Worm (Caenorhabditis elegans): ENCODE data around the gene M163.1.
A peak's percentile ranks its signal among the peaks of the same experiment; 100 is the strongest.

The M163.1 gene

ce11 chrX:14478743-14479428 is 24.7 kb downstream of the M163.1 start, which contains the start of gene M163.11 (continued):
- TF ChIP-seq ztf-18 (tag; optimal IDR thresholded peaks at IDR 0.05) (peak; percentile 75), ceh-79 (tag; optimal IDR thresholded peaks at IDR 0.05) (no peak), rpc-1 (optimal IDR thresholded peaks at IDR 0.05) (peak; percentile 85), rpc-1 (tag; optimal IDR thresholded peaks at IDR 0.05) (peak; percentile 92), efl-1 (GFP tag; optimal IDR thresholded peaks at IDR 0.05) (no peak), lin-40 (tag; optimal IDR thresholded peaks at IDR 0.05) (peak; percentile 11), ceh-100 (GFP tag; IDR thresholded peaks at IDR 0.05) (no peak), ztf-25 (GFP tag; IDR thresholded peaks at IDR 0.05) (no peak), hsf-1 (GFP tag; IDR thresholded peaks at IDR 0.05) (no peak), let-607 (tag; optimal IDR thresholded peaks at IDR 0.05) (peak; percentile 30 to 37), die-1 (tag; optimal IDR thresholded peaks at IDR 0.05) (peak; percentile 92), Y95B8A.8 (GFP tag; IDR thresholded peaks at IDR 0.05) (no peak), F22D6.2 (tag; optimal IDR thresholded peaks at IDR 0.05) (no peak), ceh-40 (GFP tag; IDR thresholded peaks at IDR 0.05) (peak; percentile 86), madf-6 (GFP tag; IDR thresholded peaks at IDR 0.05) (peak; percentile 44; the same call in 1 of the 2 replicates), ztf-3 (GFP tag; optimal IDR thresholded peaks at IDR 0.05) (no peak), madf-8 (GFP tag; conservative IDR thresholded peaks at IDR 0.05) (no peak), nfya-1 (tag; optimal IDR thresholded peaks at IDR 0.05; ENCODE audit: borderline replicate concordance, insufficient read depth) (no peak)

DNA sequence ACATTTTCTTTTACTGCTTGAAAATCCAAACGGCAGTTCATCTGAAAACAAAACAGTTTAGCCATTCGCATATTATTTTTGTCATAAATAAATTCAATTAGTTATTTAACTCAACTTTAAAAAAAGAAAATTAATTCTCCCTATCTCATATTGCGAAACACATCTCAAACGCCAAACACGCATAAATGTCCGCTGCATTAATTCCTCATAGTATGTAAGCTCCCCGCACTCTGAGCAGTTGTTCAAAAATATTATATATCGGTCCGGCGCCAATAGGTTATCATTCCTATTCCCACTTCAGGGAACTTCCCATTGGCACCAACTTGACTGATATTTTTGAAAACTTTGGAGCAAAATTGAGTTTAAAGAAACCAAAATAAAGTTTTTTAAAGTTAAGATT is 25.4 kb downstream of the M163.1 start:
- TF ChIP-seq lin-35 (GFP tag; optimal IDR thresholded peaks at IDR 0.05) = peak in 1 of 3 experiments; percentile 19
- peak; percentile 85 for TF ChIP-seq snpc-1.1 (tag; optimal IDR thresholded peaks at IDR 0.05; ENCODE audit: insufficient read depth)
- peak; percentile 10; the same call in 1 of the 2 replicates for TF ChIP-seq hmg-1.2 (GFP tag; IDR thresholded peaks at IDR 0.05)
- peak; percentile 43 for TF ChIP-seq tbp1 (GFP tag; optimal IDR thresholded peaks at IDR 0.05)
- TF ChIP-seq lin-40 (tag; optimal IDR thresholded peaks at IDR 0.05) = peak; percentile 22
- TF ChIP-seq snpc-4 (GFP tag; optimal IDR thresholded peaks at IDR 0.05) = peak; percentile 96
- TF ChIP-seq snpc-4 (tag; optimal IDR thresholded peaks at IDR 0.05) = peak; percentile 92 to 98 (median 97)
- TF ChIP-seq C06A6.2 (GFP tag; conservative IDR thresholded peaks at IDR 0.05) = no peak
- TF ChIP-seq ztf-25 (GFP tag; IDR thresholded peaks at IDR 0.05) = 0 out of 2 replicates have a peak, but pooled peaks have one; percentile 16
- no peak for TF ChIP-seq ztf-6 (GFP tag; IDR thresholded peaks at IDR 0.05)
- TF ChIP-seq snpc-3.4 (tag; optimal IDR thresholded peaks at IDR 0.05) = peak; percentile 60
- TF ChIP-seq cebp-1 (GFP tag; IDR thresholded peaks at IDR 0.05) = peak; percentile 61; the same call in 1 of the 2 replicates
- peak; percentile 93 for TF ChIP-seq cebp-1 (tag; optimal IDR thresholded peaks at IDR 0.05)

DNA sequence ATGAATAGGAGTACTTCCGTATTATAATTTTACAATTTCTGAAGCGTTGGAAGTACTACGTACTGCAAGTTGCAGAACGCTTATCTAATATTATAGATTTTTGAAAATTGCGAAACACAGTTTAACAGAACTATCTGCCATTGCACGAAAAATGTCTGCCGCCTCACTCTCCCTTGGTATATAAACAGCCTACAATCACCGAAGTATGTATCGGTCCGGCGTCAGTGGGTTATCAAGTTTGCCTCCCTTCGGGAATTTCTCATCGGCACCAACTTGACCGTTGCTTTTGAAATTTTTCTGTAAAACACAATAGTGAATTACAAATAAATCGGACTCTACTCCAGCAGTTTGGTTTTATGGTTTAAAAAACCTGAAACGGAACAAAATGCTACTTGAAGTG is 26.3 kb downstream of the M163.1 start:
- TF ChIP-seq madf-3 (GFP tag; IDR thresholded peaks at IDR 0.05) = 0 out of 2 replicates have a peak, but pooled peaks have one; percentile 64
- TF ChIP-seq mcd-1 (GFP tag; IDR thresholded peaks at IDR 0.05) = peak; percentile 15; the same call in 1 of the 2 replicates
- no peak for TF ChIP-seq snpc-3.4 (tag; optimal IDR thresholded peaks at IDR 0.05)
- TF ChIP-seq B0019.2 (GFP tag; conservative IDR thresholded peaks at IDR 0.05) = no peak
- peak; percentile 56; the same call in 1 of the 2 replicates for TF ChIP-seq Y56A3A.18 (GFP tag; IDR thresholded peaks at IDR 0.05)
- peak; percentile 51 for TF ChIP-seq B0261.1 (tag; optimal IDR thresholded peaks at IDR 0.05)
- TF ChIP-seq tbp1 (GFP tag; optimal IDR thresholded peaks at IDR 0.05) = peak; percentile 53
- TF ChIP-seq chd-7 (tag; optimal IDR thresholded peaks at IDR 0.05) = no peak
- no peak for TF ChIP-seq F22D6.2 (tag; optimal IDR thresholded peaks at IDR 0.05)
- TF ChIP-seq Y79H2A.3 (GFP tag; conservative IDR thresholded peaks at IDR 0.05) = no peak
- TF ChIP-seq ZK185.1 (tag; optimal IDR thresholded peaks at IDR 0.05; ENCODE audit: poor library complexity, severe bottlenecking) = peak; percentile 38
- TF ChIP-seq xnd-1 (tag; optimal IDR thresholded peaks at IDR 0.05) = no peak
- TF ChIP-seq attf-6 (GFP tag; IDR thresholded peaks at IDR 0.05) = no peak
- no peak for TF ChIP-seq attf-3 (GFP tag; conservative IDR thresholded peaks at IDR 0.05)
- no peak for TF ChIP-seq hlh-12 (tag; optimal IDR thresholded peaks at IDR 0.05)
- TF ChIP-seq rec-8 (tag; optimal IDR thresholded peaks at IDR 0.05) = no peak
- peak; percentile 56 for TF ChIP-seq snpc-4 (GFP tag; optimal IDR thresholded peaks at IDR 0.05)
- peak; percentile 90 to 98 (median 96) for TF ChIP-seq snpc-4 (tag; optimal IDR thresholded peaks at IDR 0.05)
- no peak for TF ChIP-seq C17E4.6 (GFP tag; IDR thresholded peaks at IDR 0.05)
- TF ChIP-seq efl-1 (GFP tag; optimal IDR thresholded peaks at IDR 0.05) = no peak
- TF ChIP-seq hmg-1.2 (GFP tag; IDR thresholded peaks at IDR 0.05) = peak; percentile 22; the same call in 1 of the 2 replicates

Measured in whole organism, young adult.